Fruit fly (Drosophila melanogaster): ENCODE results near the gene Usp32.

Usp32 gene

dm6 chr3L:19845047-19845906, 25.7 kb upstream of the Usp32 start, which contains the start of gene Papss (continued):
- TF ChIP-seq dimm (GFP tag; IDR thresholded peaks at IDR 0.05) = no peak
- no peak for TF ChIP-seq CG7786 (GFP tag; optimal IDR thresholded peaks at IDR 0.05)
- TF ChIP-seq hb (GFP tag; IDR thresholded peaks at IDR 0.05; ENCODE audit: partially characterized antibody) = peak; percentile 60; the same call in 2 of the 3 replicates
- no peak for TF ChIP-seq esg (GFP tag; conservative IDR thresholded peaks at IDR 0.05)
- peak; percentile 87 for TF ChIP-seq hbn (GFP tag; IDR thresholded peaks at IDR 0.05; ENCODE audit: partially characterized antibody)
- no peak for TF ChIP-seq CG17186 (GFP tag; optimal IDR thresholded peaks at IDR 0.05)
- TF ChIP-seq wek (GFP tag; optimal IDR thresholded peaks at IDR 0.05) = peak; percentile 55
- peak; percentile 85 for TF ChIP-seq ATbp (GFP tag; optimal IDR thresholded peaks at IDR 0.05)
- peak; percentile 75 for TF ChIP-seq slbo (GFP tag; IDR thresholded peaks at IDR 0.05)
- peak; percentile 56 for TF ChIP-seq caup (GFP tag; optimal IDR thresholded peaks at IDR 0.05; ENCODE audit: severe bottlenecking)
- no peak for TF ChIP-seq Atf3 (GFP tag; optimal IDR thresholded peaks at IDR 0.05)
- TF ChIP-seq cato (GFP tag; optimal IDR thresholded peaks at IDR 0.05; ENCODE audit: borderline replicate concordance) = no peak
- peak; percentile 10 for TF ChIP-seq B-H2 (GFP tag; optimal IDR thresholded peaks at IDR 0.05)
- TF ChIP-seq bowl (GFP tag; IDR thresholded peaks at IDR 0.05) = no peak
- peak; percentile 38 for TF ChIP-seq CG6683 (GFP tag; optimal IDR thresholded peaks at IDR 0.05)
- peak; percentile 77 for TF ChIP-seq inv (GFP tag; IDR thresholded peaks at IDR 0.05; ENCODE audit: partially characterized antibody)
- peak; percentile 26 for TF ChIP-seq fd3F (GFP tag; optimal IDR thresholded peaks at IDR 0.05)
- TF ChIP-seq CG14441 (GFP tag; IDR thresholded peaks at IDR 0.05) = 0 out of 2 replicates have a peak, but pooled peaks have one; percentile 35
- TF ChIP-seq CG12659 (GFP tag; optimal IDR thresholded peaks at IDR 0.05) = peak; percentile 15
- TF ChIP-seq E2f2 (GFP tag; IDR thresholded peaks at IDR 0.05) = peak; percentile 28; the same call in 1 of the 2 replicates
- TF ChIP-seq CG8765 (GFP tag; IDR thresholded peaks at IDR 0.05) = no peak
- TF ChIP-seq CG18599 (GFP tag; optimal IDR thresholded peaks at IDR 0.05) = peak; percentile 87
- no peak for TF ChIP-seq salm (tag; optimal IDR thresholded peaks at IDR 0.05)
- TF ChIP-seq pfk (GFP tag; optimal IDR thresholded peaks at IDR 0.05) = peak; percentile 50
- peak; percentile 52 for TF ChIP-seq CG1233 (GFP tag; optimal IDR thresholded peaks at IDR 0.05)
- TF ChIP-seq Dek (tag; optimal IDR thresholded peaks at IDR 0.05) = peak; percentile 17
- TF ChIP-seq Gug (GFP tag; IDR thresholded peaks at IDR 0.05) = 0 out of 4 replicates have a peak, but pooled peaks have one; percentile 26
- TF ChIP-seq chm (GFP tag; IDR thresholded peaks at IDR 0.05) = peak; percentile 66
- peak; percentile 26 for TF ChIP-seq CG13894 (tag; optimal IDR thresholded peaks at IDR 0.05)
- TF ChIP-seq CG10267 (tag; optimal IDR thresholded peaks at IDR 0.05) = peak; percentile 55
- peak; percentile 14 for TF ChIP-seq CG12219 (GFP tag; optimal IDR thresholded peaks at IDR 0.05)
- peak in 1 of 2 experiments; percentile 8 for TF ChIP-seq Trl (optimal IDR thresholded peaks at IDR 0.05)
- TF ChIP-seq Trl (GFP tag; optimal IDR thresholded peaks at IDR 0.05) = no peak
- peak; percentile 56 for TF ChIP-seq nerfin-2 (GFP tag; IDR thresholded peaks at IDR 0.05; ENCODE audit: partially characterized antibody)
- TF ChIP-seq mirr (GFP tag; optimal IDR thresholded peaks at IDR 0.05) = peak; percentile 5
- no peak for TF ChIP-seq pum (GFP tag; optimal IDR thresholded peaks at IDR 0.05)
- no peak for TF ChIP-seq CG12744 (GFP tag; optimal IDR thresholded peaks at IDR 0.05)
- peak; percentile 15 for TF ChIP-seq CG4617 (GFP tag; optimal IDR thresholded peaks at IDR 0.05; ENCODE audit: borderline replicate concordance)
- TF ChIP-seq CG9437 (GFP tag; optimal IDR thresholded peaks at IDR 0.05) = no peak
- peak; percentile 13 for TF ChIP-seq CG2202 (tag; optimal IDR thresholded peaks at IDR 0.05)
- peak; percentile 31 for TF ChIP-seq CG10209 (GFP tag; optimal IDR thresholded peaks at IDR 0.05)
- TF ChIP-seq CG13424 (tag; optimal IDR thresholded peaks at IDR 0.05) = no peak
- TF ChIP-seq Med (GFP tag) = peak; percentile 65
- TF ChIP-seq tgo (GFP tag; IDR thresholded peaks at IDR 0.05) = 0 out of 3 replicates have a peak, but pooled peaks have one; percentile 20
- TF ChIP-seq CG9817 (tag; optimal IDR thresholded peaks at IDR 0.05) = no peak
- peak; percentile 70 for TF ChIP-seq CG6813 (GFP tag; optimal IDR thresholded peaks at IDR 0.05)
- TF ChIP-seq MBD-R2 (GFP tag; IDR thresholded peaks at IDR 0.05) = peak; percentile 97

All from whole organism, embryonic.